Fruit fly (Drosophila melanogaster) whole organism, prepupa: ENCODE data around the gene Alp11.

Source experiments
- CG10631 ChIP-seq: fragments of 200-800 bp; sonication (Bioruptor generic); optimal IDR thresholded peaks from 2 replicates; lab custom pipeline; 2016; ENCODE audit warnings: missing biosample characterization, missing genetic modification characterization
- CG10669 ChIP-seq: fragments of 200-800 bp; sonication (Bioruptor generic); optimal IDR thresholded peaks from 3 replicates; lab custom pipeline; 2018; ENCODE audit warnings: missing biosample characterization, mild to moderate bottlenecking, missing genetic modification characterization, moderate library complexity
- CG11294 ChIP-seq: fragments of 200-800 bp; sonication (Bioruptor generic); IDR thresholded peaks from 2 replicates; pipeline ENCODE4 v1.3.6; 2022; ENCODE audit warnings: missing biosample characterization, missing genetic modification characterization
- CG11762 ChIP-seq: fragments of 200-800 bp; sonication (Bioruptor generic); optimal IDR thresholded peaks from 3 replicates; lab custom pipeline; 2016; ENCODE audit warnings: missing biosample characterization, missing genetic modification characterization; ENCODE audit not compliant: insufficient read depth
- CG11902 ChIP-seq: fragments of 200-800 bp; sonication (Bioruptor generic); optimal IDR thresholded peaks from 3 replicates; lab custom pipeline; 2016; ENCODE audit warnings: missing biosample characterization, missing genetic modification characterization
- CG15336 ChIP-seq: fragments of 200-800 bp; sonication (Bioruptor generic); IDR thresholded peaks from 2 replicates; pipeline ENCODE4 v1.3.6; 2022; ENCODE audit warnings: missing biosample characterization, missing genetic modification characterization
- CG1621 ChIP-seq: fragments of 200-800 bp; sonication (Bioruptor generic); optimal IDR thresholded peaks from 3 replicates; lab custom pipeline; 2018; ENCODE audit warnings: missing biosample characterization, mild to moderate bottlenecking, missing genetic modification characterization
- CG16779 ChIP-seq: fragments of 200-800 bp; sonication (Bioruptor generic); optimal IDR thresholded peaks from 3 replicates; lab custom pipeline; 2017; ENCODE audit warnings: missing biosample characterization, mild to moderate bottlenecking, missing genetic modification characterization
- CG3032 ChIP-seq: fragments of 200-800 bp; optimal IDR thresholded peaks from 2 replicates; lab custom pipeline; 2019; ENCODE audit warnings: missing biosample characterization, mild to moderate bottlenecking, missing genetic modification characterization, moderate library complexity
- CG32006 ChIP-seq: fragments of 200-800 bp; sonication (Bioruptor generic); optimal IDR thresholded peaks from 3 replicates; lab custom pipeline; 2017; ENCODE audit warnings: missing biosample characterization, mild to moderate bottlenecking, missing genetic modification characterization
- CG3919 ChIP-seq: fragments of 200-800 bp; sonication (Bioruptor generic); optimal IDR thresholded peaks from 3 replicates; lab custom pipeline; 2016; ENCODE audit warnings: missing biosample characterization, missing genetic modification characterization
- CG4318 ChIP-seq: fragments of 200-800 bp; sonication (Bioruptor generic); optimal IDR thresholded peaks from 3 replicates; lab custom pipeline; 2017; ENCODE audit warnings: missing biosample characterization, mild to moderate bottlenecking, missing genetic modification characterization
- CG6163 ChIP-seq: fragments of 200-800 bp; sonication (Bioruptor generic); IDR thresholded peaks from 3 replicates; pipeline ENCODE4 v1.3.6; 2022; ENCODE audit warnings: missing biosample characterization, missing genetic modification characterization
- CG6276 ChIP-seq: fragments of 200-800 bp; sonication (Bioruptor generic); optimal IDR thresholded peaks from 2 replicates; lab custom pipeline; 2017; ENCODE audit warnings: missing biosample characterization, mild to moderate bottlenecking, missing genetic modification characterization
- CG6808 ChIP-seq: fragments of 200-800 bp; sonication (Bioruptor generic); optimal IDR thresholded peaks from 3 replicates; lab custom pipeline; 2017; ENCODE audit warnings: missing biosample characterization, missing genetic modification characterization, mild to moderate bottlenecking, moderate library complexity, missing genetic modification reagents
- CG6854 ChIP-seq: fragments of 200-800 bp; sonication (Bioruptor generic); optimal IDR thresholded peaks from 2 replicates; lab custom pipeline; 2017; ENCODE audit warnings: missing biosample characterization, mild to moderate bottlenecking, missing genetic modification characterization
- CG8119 ChIP-seq: fragments of 200-800 bp; sonication (Bioruptor generic); IDR thresholded peaks from 3 replicates; pipeline ENCODE4 v1.3.6; 2022; ENCODE audit warnings: missing biosample characterization, missing genetic modification characterization
- CG8319 ChIP-seq: fragments of 200-800 bp; sonication (Bioruptor generic); optimal IDR thresholded peaks from 3 replicates; lab custom pipeline; 2016; ENCODE audit warnings: missing biosample characterization, missing genetic modification characterization
- Eip78C ChIP-seq: fragments of 200-800 bp; sonication (Bioruptor generic); peaks from one replicate; lab custom pipeline; 2016; ENCODE audit warnings: missing biosample characterization, missing genetic modification characterization
- Eip93F ChIP-seq: fragments of 200-800 bp; sonication (Bioruptor generic); optimal IDR thresholded peaks from 2 replicates; lab custom pipeline; 2016; ENCODE audit warnings: missing biosample characterization, mild to moderate bottlenecking, missing genetic modification characterization
- Ets21C ChIP-seq: fragments of 200-800 bp; sonication (Bioruptor generic); optimal IDR thresholded peaks from 3 replicates; lab custom pipeline; 2016; ENCODE audit warnings: missing biosample characterization, missing genetic modification characterization
- Ets96B ChIP-seq: fragments of 200-800 bp; optimal IDR thresholded peaks from 2 replicates; lab custom pipeline; 2019; ENCODE audit warnings: missing biosample characterization, mild to moderate bottlenecking, missing genetic modification characterization, moderate library complexity
- Hr39 ChIP-seq: fragments of 200-800 bp; sonication (Bioruptor generic); optimal IDR thresholded peaks from 2 replicates; lab custom pipeline; 2016; ENCODE audit warnings: missing biosample characterization, missing genetic modification characterization
- Hr4 ChIP-seq: fragments of 200-800 bp; sonication (Bioruptor generic); optimal IDR thresholded peaks from 3 replicates; lab custom pipeline; 2016; ENCODE audit warnings: missing biosample characterization, missing genetic modification characterization
- Met ChIP-seq: fragments of 200-800 bp; sonication (Bioruptor generic); optimal IDR thresholded peaks from 3 replicates; lab custom pipeline; 2016; ENCODE audit warnings: missing biosample characterization, missing genetic modification characterization
- Sox14 ChIP-seq: fragments of 200-800 bp; sonication (Bioruptor generic); optimal IDR thresholded peaks from 3 replicates; lab custom pipeline; 2016; ENCODE audit warnings: missing biosample characterization, missing genetic modification characterization
- Sox15 ChIP-seq: fragments of 200-800 bp; sonication (Bioruptor generic); optimal IDR thresholded peaks from 3 replicates; lab custom pipeline; 2016; ENCODE audit warnings: missing biosample characterization, missing genetic modification characterization
- acj6 ChIP-seq: fragments of 200-800 bp; sonication (Bioruptor generic); optimal IDR thresholded peaks from 3 replicates; lab custom pipeline; 2016; ENCODE audit warnings: missing biosample characterization, missing genetic modification characterization
- cyc ChIP-seq: fragments of 200-800 bp; sonication (Bioruptor generic); optimal IDR thresholded peaks from 3 replicates; lab custom pipeline; 2016; ENCODE audit warnings: missing biosample characterization, missing genetic modification characterization
- dac ChIP-seq: fragments of 200-800 bp; sonication (Bioruptor generic); optimal IDR thresholded peaks from 2 replicates; lab custom pipeline; 2017; ENCODE audit warnings: missing biosample characterization, mild to moderate bottlenecking, missing genetic modification characterization
- esn ChIP-seq: fragments of 200-800 bp; sonication (Bioruptor generic); optimal IDR thresholded peaks from 2 replicates; lab custom pipeline; 2016; ENCODE audit warnings: missing biosample characterization, mild to moderate bottlenecking, missing genetic modification characterization, moderate library complexity
- fd85E ChIP-seq: fragments of 200-800 bp; sonication (Bioruptor generic); optimal IDR thresholded peaks from 3 replicates; lab custom pipeline; 2016; ENCODE audit warnings: missing biosample characterization, missing genetic modification characterization
- fkh ChIP-seq: fragments of 200-800 bp; sonication (Bioruptor generic); optimal IDR thresholded peaks from 3 replicates; lab custom pipeline; 2017; ENCODE audit warnings: missing biosample characterization, mild to moderate bottlenecking, missing genetic modification characterization, moderate library complexity
- lz ChIP-seq: fragments of 200-800 bp; sonication (Bioruptor generic); optimal IDR thresholded peaks from 3 replicates; lab custom pipeline; 2016; ENCODE audit warnings: missing biosample characterization, missing genetic modification characterization
- net ChIP-seq: fragments of 200-800 bp; sonication (Bioruptor generic); optimal IDR thresholded peaks from 3 replicates; lab custom pipeline; 2016; ENCODE audit warnings: missing biosample characterization, missing genetic modification characterization
- pdm3 ChIP-seq: fragments of 200-800 bp; sonication (Bioruptor generic); optimal IDR thresholded peaks from 3 replicates; lab custom pipeline; 2016; ENCODE audit warnings: missing biosample characterization, missing genetic modification characterization
- salr ChIP-seq, 2 experiments: fragments of 200-800 bp; sonication (Bioruptor generic); optimal IDR thresholded peaks; 3 replicates each; lab custom pipeline; 2016 to 2018; ENCODE audit warnings: missing biosample characterization in 2 of 2, missing genetic modification characterization in 2 of 2, mild to moderate bottlenecking in 1 of 2
- ss ChIP-seq, 2 experiments: fragments of 200-800 bp; sonication (Bioruptor generic); optimal IDR thresholded peaks; 2 replicates in 1 of 2; 3 replicates in 1 of 2; lab custom pipeline; 2017 to 2018; ENCODE audit warnings: mild to moderate bottlenecking in 2 of 2, missing biosample characterization in 2 of 2, missing genetic modification characterization in 2 of 2, moderate library complexity in 1 of 2
- svp ChIP-seq: fragments of 200-800 bp; sonication (Bioruptor generic); peaks from one replicate; lab custom pipeline; 2016; ENCODE audit warnings: missing biosample characterization, missing genetic modification characterization
- topi ChIP-seq: fragments of 200-800 bp; sonication (Bioruptor generic); optimal IDR thresholded peaks from 3 replicates; lab custom pipeline; 2016; ENCODE audit warnings: missing biosample characterization, missing genetic modification characterization

Gene Alp11

dm6 chrX:15554256-15554678 lies 33.3 kb upstream of the Alp11 start, which contains the start of gene Ac13E (continued):
- peak; percentile 89 for TF ChIP-seq CG15336 (GFP tag; lab: Robert Waterston, UW)
- peak; percentile 84 for TF ChIP-seq Hr39 (GFP tag; lab: Kevin White, UChicago)
- TF ChIP-seq Eip78C: peak; percentile 98
- peak; percentile 95 for TF ChIP-seq CG32006
- TF ChIP-seq CG6854 (GFP tag; lab: Kevin White, UChicago): peak; percentile 88
- peak; percentile 92 for TF ChIP-seq acj6 (GFP tag; lab: Kevin White, UChicago)
- peak; percentile 84 for TF ChIP-seq CG16779 (tag; lab: Kevin White, UChicago)
- TF ChIP-seq ss (GFP tag; optimal IDR thresholded peaks at IDR 0.05; lab: Kevin White, UChicago): peak; percentile 85 to 93
- TF ChIP-seq net (GFP tag; lab: Kevin White, UChicago): peak; percentile 95
- peak; percentile 94 for TF ChIP-seq Sox14 (GFP tag; lab: Kevin White, UChicago)
- TF ChIP-seq CG10631 (GFP tag; lab: Kevin White, UChicago): peak; percentile 87
- TF ChIP-seq svp (GFP tag; lab: Kevin White, UChicago): peak; percentile 98
- peak; percentile 92 for TF ChIP-seq CG8119 (GFP tag; lab: Robert Waterston, UW)
- peak; percentile 87 for TF ChIP-seq CG8319 (GFP tag; lab: Kevin White, UChicago)
- TF ChIP-seq CG6276 (GFP tag; lab: Kevin White, UChicago): peak; percentile 91
- TF ChIP-seq Met (GFP tag; lab: Kevin White, UChicago): peak; percentile 94
- peak; percentile 76; the same call in 1 of the 2 replicates for TF ChIP-seq CG11294 (GFP tag; lab: Robert Waterston, UW)
- TF ChIP-seq fd85E: peak; percentile 78
- TF ChIP-seq CG6163 (GFP tag; lab: Robert Waterston, UW): peak; percentile 79
- peak; percentile 95 for TF ChIP-seq lz (GFP tag; lab: Kevin White, UChicago)
- TF ChIP-seq fkh (GFP tag; lab: Kevin White, UChicago): peak; percentile 35
- TF ChIP-seq CG10669: peak; percentile 91
- TF ChIP-seq CG3032 (tag; lab: Kevin White, UChicago): peak; percentile 87
- TF ChIP-seq Ets21C (GFP tag; lab: Kevin White, UChicago): peak; percentile 85
- TF ChIP-seq CG6808 (GFP tag; lab: Kevin White, UChicago): peak; percentile 91
- peak; percentile 91 for TF ChIP-seq CG4318 (GFP tag; lab: Kevin White, UChicago)
- peak; percentile 88 for TF ChIP-seq Ets96B (tag; lab: Kevin White, UChicago)
- peak; percentile 90 for TF ChIP-seq CG1621
- peak; percentile 76 for TF ChIP-seq Eip93F (GFP tag; lab: Kevin White, UChicago)
- TF ChIP-seq pdm3 (GFP tag; lab: Kevin White, UChicago): peak; percentile 92
- TF ChIP-seq cyc (GFP tag; lab: Kevin White, UChicago): peak; percentile 85
- peak; percentile 93 for TF ChIP-seq CG3919 (GFP tag; lab: Kevin White, UChicago)
- TF ChIP-seq topi (GFP tag; lab: Kevin White, UChicago): peak; percentile 94
- TF ChIP-seq esn: peak; percentile 93

DNA sequence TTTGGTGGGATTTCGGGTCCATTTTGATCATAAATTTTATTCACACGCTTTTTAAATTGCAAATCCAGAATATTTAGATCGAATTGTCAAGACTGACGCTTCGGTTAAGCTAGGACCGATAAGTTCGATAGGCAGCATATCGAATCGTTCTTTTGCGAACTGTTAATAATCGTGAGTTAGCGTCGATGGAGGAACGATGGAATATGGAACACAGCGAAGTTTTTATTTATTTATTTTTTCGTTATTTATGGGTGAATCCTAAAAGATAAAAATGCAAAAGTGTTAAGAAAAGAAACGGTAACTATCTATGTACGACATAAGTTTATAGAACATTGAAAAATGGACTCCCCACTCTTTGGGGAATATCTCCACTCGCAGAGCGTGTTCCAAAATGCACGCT lies 31.6 kb upstream of the Alp11 start, which contains the start of gene CG42300:
CG42300 (minus strand) TSS at position 101 of the 400 bp plus-strand sequence.
- TF ChIP-seq CG3032 (tag; lab: Kevin White, UChicago) (no peak), CG10669 (no peak), Eip78C (no peak), CG3919 (GFP tag; lab: Kevin White, UChicago) (no peak), fkh (GFP tag; lab: Kevin White, UChicago) (no peak), salr (GFP tag; optimal IDR thresholded peaks at IDR 0.05; lab: Kevin White, UChicago) (no peak), CG11902 (GFP tag; lab: Kevin White, UChicago) (no peak), Sox15 (no peak), CG6163 (GFP tag; lab: Robert Waterston, UW) (no peak), dac (GFP tag; lab: Kevin White, UChicago) (no peak), CG16779 (tag; lab: Kevin White, UChicago) (no peak), CG11762 (GFP tag; lab: Kevin White, UChicago) (no peak), Ets96B (tag; lab: Kevin White, UChicago) (no peak), CG10631 (GFP tag; lab: Kevin White, UChicago) (no peak), Hr4 (GFP tag; lab: Kevin White, UChicago) (no peak)
